Fruit fly (Drosophila melanogaster) whole organism, pupa: Measurements from ENCODE around the gene Tg.

Source experiments
- CG10348 ChIP-seq: fragments of 200-800 bp; sonication (Bioruptor generic); IDR thresholded peaks from 2 replicates; pipeline ENCODE4 v1.3.6; 2022; ENCODE audit warnings: missing biosample characterization, missing genetic modification characterization
- CG13204 ChIP-seq: fragments of 200-800 bp; sonication (Bioruptor generic); optimal IDR thresholded peaks from 2 replicates; lab custom pipeline; 2018; ENCODE audit warnings: missing biosample characterization, mild to moderate bottlenecking, missing genetic modification characterization, moderate library complexity
- CG15710 ChIP-seq: fragments of 200-800 bp; sonication (Bioruptor generic); optimal IDR thresholded peaks from 2 replicates; lab custom pipeline; 2018; ENCODE audit warnings: missing biosample characterization, mild to moderate bottlenecking, missing genetic modification characterization, moderate library complexity
- CG17806 ChIP-seq: fragments of 200-800 bp; sonication (Bioruptor generic); optimal IDR thresholded peaks from 2 replicates; lab custom pipeline; 2018; ENCODE audit warnings: missing biosample characterization, mild to moderate bottlenecking, missing genetic modification characterization, moderate library complexity
- CG32121 ChIP-seq: fragments of 200-800 bp; sonication (Bioruptor generic); IDR thresholded peaks from 2 replicates; pipeline ENCODE4 v1.3.6; 2022; ENCODE audit warnings: missing biosample characterization, missing genetic modification characterization
- CG34367 ChIP-seq: fragments of 200-800 bp; sonication (Bioruptor generic); optimal IDR thresholded peaks from 2 replicates; lab custom pipeline; 2018; ENCODE audit warnings: missing biosample characterization, mild to moderate bottlenecking, missing genetic modification characterization
- CG8159 ChIP-seq: fragments of 200-800 bp; sonication (Bioruptor generic); optimal IDR thresholded peaks from 3 replicates; lab custom pipeline; 2018; ENCODE audit warnings: missing biosample characterization, mild to moderate bottlenecking, missing genetic modification characterization, moderate library complexity
- D1 ChIP-seq: fragments of 200-800 bp; sonication (Bioruptor generic); optimal IDR thresholded peaks from 2 replicates; lab custom pipeline; 2018; ENCODE audit warnings: missing biosample characterization, mild to moderate bottlenecking, missing genetic modification characterization, moderate library complexity
- Ets98B ChIP-seq: fragments of 200-800 bp; sonication (Bioruptor generic); IDR thresholded peaks from 2 replicates; pipeline ENCODE4 v1.3.6; 2022; ENCODE audit warnings: missing biosample characterization, missing genetic modification characterization
- Pif1B ChIP-seq: fragments of 200-800 bp; sonication (Bioruptor generic); optimal IDR thresholded peaks from 3 replicates; lab custom pipeline; 2016; ENCODE audit warnings: missing biosample characterization, missing genetic modification characterization
- Snoo ChIP-seq: fragments of 200-800 bp; sonication (Bioruptor generic); optimal IDR thresholded peaks from 3 replicates; lab custom pipeline; 2017; ENCODE audit warnings: missing biosample characterization, mild to moderate bottlenecking, missing genetic modification characterization, inconsistent platforms
- fd96Ca ChIP-seq: fragments of 200-800 bp; sonication (Bioruptor generic); IDR thresholded peaks from 3 replicates; pipeline ENCODE4 v1.3.6; 2022; ENCODE audit warnings: missing biosample characterization, missing genetic modification characterization
- rn ChIP-seq: fragments of 200-800 bp; sonication (Bioruptor generic); IDR thresholded peaks from 2 replicates; pipeline ENCODE4 v1.3.6; 2022; ENCODE audit warnings: missing biosample characterization, missing genetic modification characterization

- TF ChIP-seq CG32121 (GFP tag; lab: Robert Waterston, UW) (peak; percentile 56; the same call in 1 of the 2 replicates), D1 (tag; lab: Kevin White, UChicago) (no peak), fd96Ca (GFP tag; lab: Robert Waterston, UW) (no peak; the same call in 2 of the 3 replicates), Snoo (no peak), CG15710 (tag; lab: Kevin White, UChicago) (peak; percentile 57), CG13204 (GFP tag; lab: Kevin White, UChicago) (no peak), Pif1B (GFP tag; lab: Kevin White, UChicago) (no peak), rn (GFP tag; lab: Robert Waterston, UW) (no peak), CG8159 (no peak), CG17806 (tag; lab: Kevin White, UChicago) (peak; percentile 61), CG10348 (GFP tag; lab: Robert Waterston, UW) (no peak), CG34367 (tag; lab: Kevin White, UChicago) (peak; percentile 4), Ets98B (no peak)
These were observed 60.1 kb downstream of the Tg start, which contains the start of gene poe for dm6 chr2L:8071112-8071976.
